Fruit fly (Drosophila melanogaster) ovary, adult (tissue): Measurements from ENCODE around the gene CG31751.

Experiments used
- CG17801 ChIP-seq: fragments of 200-800 bp; optimal IDR thresholded peaks from 2 replicates; lab custom pipeline; 2019; ENCODE audit warnings: missing biosample characterization, mild to moderate bottlenecking, missing genetic modification characterization, moderate library complexity; ENCODE audit not compliant: partially characterized antibody

CG31751 gene

dm6 chr2L:18698559-18699130 lies 21.6 kb downstream of the CG31751 start, which contains the start of gene CG10341:
CG10341 (plus strand) TSS chr2L:18698714.
- peak; percentile 10 for TF ChIP-seq CG17801 (GFP tag; lab: Kevin White, UChicago)

DNA sequence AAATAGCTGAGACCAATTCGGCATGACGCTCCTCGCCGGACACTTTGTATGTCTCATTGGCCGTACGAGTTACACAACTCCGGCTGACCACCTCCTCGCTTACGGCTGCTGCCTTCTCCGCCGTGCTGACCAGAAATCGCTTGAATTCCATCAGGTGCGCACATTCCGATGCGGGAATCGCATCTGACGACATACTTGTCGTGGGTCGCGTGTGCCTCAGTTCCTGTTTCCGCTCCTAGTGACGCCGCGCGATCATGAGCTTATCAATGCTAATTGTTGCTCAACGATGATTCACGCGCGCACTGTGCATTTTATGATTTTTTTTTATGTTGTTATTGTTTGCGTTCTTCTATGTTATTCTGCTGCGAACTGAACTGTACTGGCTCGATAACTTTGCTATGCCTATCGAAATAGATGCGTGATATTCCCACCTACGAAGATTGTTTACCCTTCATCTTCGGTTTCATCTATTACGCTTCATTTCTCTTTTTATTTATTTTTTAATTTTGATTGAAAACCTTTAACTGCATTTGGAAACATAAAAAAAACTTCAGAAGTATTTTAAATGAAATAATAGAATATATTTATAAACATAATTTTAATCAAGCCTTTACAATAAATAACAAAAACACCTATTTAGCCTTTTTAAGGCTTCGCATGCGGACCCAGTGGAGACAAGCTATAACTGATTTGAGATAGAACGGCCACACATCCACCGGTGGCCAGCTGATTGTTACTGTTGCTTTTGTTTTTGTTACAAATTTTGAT lies 25.9 kb downstream of the CG31751 start, which contains the start of the genes CG10376 and CG10343:
TSS of gene CG10376 (minus strand) at position 385 of the 768 bp plus-strand sequence.
TSS of gene CG10343 (plus strand) at position 753 of the 768 bp plus-strand sequence.
- peak; percentile 69 for TF ChIP-seq CG17801 (GFP tag; lab: Kevin White, UChicago)

DNA sequence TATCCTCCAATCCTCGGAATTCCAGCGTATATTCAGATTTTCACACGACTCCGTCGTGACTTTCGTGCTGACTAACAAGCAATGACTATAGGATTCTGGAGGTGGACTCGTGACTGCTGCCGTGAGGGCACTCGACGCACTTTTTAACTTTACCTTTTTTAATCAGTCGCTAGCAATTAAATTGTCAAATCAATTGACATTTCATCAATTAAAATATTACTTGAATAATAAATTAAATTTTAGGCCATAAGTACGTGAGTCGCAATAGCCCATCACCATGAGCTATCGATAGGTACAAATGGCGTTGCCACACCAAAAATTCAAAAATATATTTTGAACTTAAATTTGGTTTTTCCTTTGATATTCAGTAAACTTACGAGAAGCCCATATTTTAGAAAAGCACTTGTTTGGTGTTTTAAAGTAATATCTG lies 28.6 kb downstream of the CG31751 start, which contains the start of gene Jwa:
TSS of gene Jwa (minus strand) at position 87 of the 430 bp plus-strand sequence.
- TF ChIP-seq CG17801 (GFP tag; lab: Kevin White, UChicago), result peak; percentile 73

DNA sequence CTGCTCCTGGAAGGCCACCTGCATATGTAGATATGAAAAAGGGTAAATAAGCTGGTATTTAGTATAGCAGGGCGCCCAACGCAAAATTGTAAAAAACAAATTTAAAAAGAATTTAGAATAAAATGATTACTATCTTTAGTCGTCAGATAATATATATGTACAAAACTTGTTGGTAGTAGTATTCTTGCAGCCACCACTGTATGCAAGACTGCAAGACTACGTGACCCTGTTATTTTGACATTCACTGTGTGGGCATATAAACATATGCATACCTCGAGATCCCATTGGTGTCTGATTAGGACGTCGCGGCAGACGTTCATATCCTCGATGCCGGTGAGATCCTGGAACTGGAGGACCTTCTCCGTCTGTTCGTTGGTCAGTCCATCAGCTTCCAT lies 30.8 kb downstream of the CG31751 start:
- TF ChIP-seq CG17801 (GFP tag; lab: Kevin White, UChicago), result no peak

DNA sequence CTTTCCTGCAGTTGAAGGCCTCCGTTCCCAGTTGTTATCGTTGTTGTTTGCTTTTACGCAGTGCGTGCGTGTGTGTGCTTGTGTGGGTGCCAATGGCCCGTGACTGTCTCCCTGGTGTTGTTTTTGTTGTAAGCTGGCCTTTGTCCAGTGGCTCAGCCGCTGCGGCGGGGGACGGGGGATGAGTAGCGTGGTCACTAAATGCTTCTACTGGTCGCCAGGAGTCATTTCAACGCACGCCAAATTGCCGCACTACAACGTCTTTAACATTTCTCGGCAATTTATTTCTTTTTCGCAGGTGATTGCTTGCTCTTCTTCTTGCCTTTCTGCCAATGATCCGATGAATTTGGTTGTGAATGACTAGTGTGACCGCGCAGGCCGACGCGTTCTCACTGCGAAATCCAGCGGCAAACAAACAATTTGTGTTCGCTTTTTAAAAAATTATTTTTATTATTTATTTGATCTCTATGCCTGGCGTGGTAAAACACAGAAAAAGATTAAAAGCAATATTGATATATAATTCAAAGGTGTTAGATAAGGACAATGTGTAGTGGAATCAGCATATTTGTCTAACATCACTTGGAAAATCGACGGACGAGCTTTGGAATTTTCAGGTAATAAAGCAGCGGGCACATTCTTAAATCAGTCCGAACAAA lies 31.3 kb downstream of the CG31751 start, which contains the start of the genes Faf2 and Grip71:
TSS of gene Faf2 (minus strand) at position 450 of the 653 bp plus-strand sequence.
TSS of gene Grip71 (plus strand) at position 608 of the 653 bp plus-strand sequence.
- TF ChIP-seq CG17801 (GFP tag; lab: Kevin White, UChicago), result peak; percentile 73

- no peak for TF ChIP-seq CG17801 (GFP tag; lab: Kevin White, UChicago)
Measured at dm6 chr2L:18713686-18714085, 36.7 kb downstream of the CG31751 start, which contains the start of gene Irk3. Irk3 (minus strand) TSS chr2L:18713748.

- no peak for TF ChIP-seq CG17801 (GFP tag; lab: Kevin White, UChicago)
Measured at dm6 chr2L:18714086-18714485, 37.1 kb downstream of the CG31751 start.

dm6 chr2L:18717365-18718011 lies 40.5 kb downstream of the CG31751 start:
- TF ChIP-seq CG17801 (GFP tag; lab: Kevin White, UChicago), result no peak

DNA sequence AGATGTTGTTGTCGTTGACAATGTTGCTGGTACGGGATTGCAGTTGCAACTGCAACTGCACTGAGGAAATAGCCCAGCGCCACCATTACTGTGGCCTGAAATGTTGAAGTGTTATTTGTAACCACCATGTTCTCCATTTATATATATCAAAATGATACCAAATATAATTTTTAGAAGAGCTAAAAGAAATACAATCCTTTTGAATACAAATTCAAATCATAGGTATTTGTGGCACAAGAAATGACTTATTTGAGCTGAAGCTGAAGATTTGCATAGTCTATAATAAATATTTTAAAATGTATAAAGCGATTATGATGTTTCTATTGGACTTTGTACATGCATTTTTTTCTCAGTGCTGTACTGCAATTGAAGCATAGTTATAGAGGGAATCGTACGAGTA lies 42.6 kb downstream of the CG31751 start:
- no peak for TF ChIP-seq CG17801 (GFP tag; lab: Kevin White, UChicago)

DNA sequence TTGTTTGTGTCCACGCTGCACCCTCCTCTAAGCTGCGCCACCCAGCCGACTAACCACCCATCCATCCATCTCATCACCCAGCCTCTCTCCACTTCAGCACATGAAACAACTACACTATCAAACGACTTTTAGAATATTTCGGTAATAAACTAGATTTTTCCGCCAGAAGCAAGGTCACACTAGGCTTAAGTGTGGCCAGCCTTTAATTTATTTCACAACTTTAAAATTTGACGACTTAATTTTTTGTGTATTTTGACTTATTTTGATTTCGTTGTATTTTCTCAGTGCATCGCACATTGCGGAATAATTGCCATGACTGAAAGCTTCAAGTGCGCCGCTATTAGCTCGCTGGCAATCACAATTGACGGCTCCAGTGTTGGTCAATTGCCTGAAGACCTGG lies 47.8 kb downstream of the CG31751 start:
- no peak for TF ChIP-seq CG17801 (GFP tag; lab: Kevin White, UChicago)

DNA sequence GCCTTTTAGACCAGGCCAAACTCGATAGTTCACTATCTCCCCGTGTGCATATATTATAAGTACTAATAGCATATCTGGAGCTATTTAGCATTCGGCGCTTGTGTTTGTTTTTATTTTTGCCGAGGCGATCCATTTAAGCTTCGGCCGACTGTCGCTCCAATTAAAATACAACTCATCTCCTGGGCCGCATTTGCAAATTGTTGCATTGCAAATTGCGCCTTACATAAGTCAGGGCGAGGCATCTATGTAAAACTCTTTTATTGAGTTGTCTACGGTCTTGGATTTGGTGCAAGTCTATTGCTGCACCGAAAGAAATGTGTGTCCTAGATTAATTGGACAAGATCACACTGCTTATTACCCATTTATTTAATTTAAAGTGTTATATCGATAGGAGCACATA lies 51.0 kb downstream of the CG31751 start:
- TF ChIP-seq CG17801 (GFP tag; lab: Kevin White, UChicago), result no peak

DNA sequence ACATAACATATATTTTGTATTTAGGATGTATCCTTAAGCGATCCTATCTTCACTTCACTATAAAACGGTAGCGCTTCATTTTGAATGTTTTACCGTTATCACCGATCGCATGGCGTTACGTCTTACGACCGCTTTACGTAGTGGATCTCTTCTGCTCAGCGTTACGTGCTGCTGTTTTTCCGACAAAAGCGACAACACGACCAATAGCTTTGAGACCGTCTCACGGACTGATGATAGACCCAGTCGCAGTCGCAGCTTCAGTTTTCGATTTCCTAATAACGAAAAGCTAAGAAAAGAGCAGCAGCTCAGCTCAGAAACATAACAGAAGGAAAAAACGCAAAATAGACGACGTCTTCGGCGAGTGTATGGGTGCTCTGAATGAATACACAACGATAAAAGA lies 55.3 kb downstream of the CG31751 start, which contains the start of gene CG10348:
TSS of gene CG10348 (minus strand) at position 234 of the 400 bp plus-strand sequence.
- TF ChIP-seq CG17801 (GFP tag; lab: Kevin White, UChicago), result no peak

dm6 chr2L:18732760-18733530 lies 55.9 kb downstream of the CG31751 start:
- no peak for TF ChIP-seq CG17801 (GFP tag; lab: Kevin White, UChicago)
